Fruit fly (Drosophila melanogaster): Measurements from ENCODE around the gene hob.

DNA sequence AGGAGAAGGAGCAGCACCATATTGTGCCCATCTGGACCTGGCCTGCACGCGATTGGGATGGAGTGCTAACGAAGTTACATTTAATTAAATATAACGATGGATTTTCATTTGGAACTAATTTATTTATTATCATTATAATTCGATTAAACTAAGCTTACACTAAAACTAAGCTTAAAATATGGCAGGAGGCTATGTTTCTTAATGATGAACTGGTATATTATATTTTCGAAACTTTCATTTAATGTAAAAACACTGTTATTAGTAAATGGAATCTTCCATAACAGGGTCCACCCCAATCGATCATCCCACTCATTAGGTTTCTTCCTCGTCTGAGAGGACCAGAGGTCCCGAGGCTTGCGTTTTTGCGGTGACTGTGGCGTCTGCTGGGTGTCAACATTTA lies 26.5 kb upstream of the hob start:
- peak; percentile 85 for TF ChIP-seq CG13204 (GFP tag; optimal IDR thresholded peaks at IDR 0.05)
- TF ChIP-seq CG12605 (GFP tag; IDR thresholded peaks at IDR 0.05): peak; percentile 42; the same call in 1 of the 2 replicates
- TF ChIP-seq Pif1A (GFP tag; optimal IDR thresholded peaks at IDR 0.05): peak; percentile 79
- peak; percentile 82 for TF ChIP-seq CG9948 (tag; optimal IDR thresholded peaks at IDR 0.05)
- TF ChIP-seq CG14655 (GFP tag; optimal IDR thresholded peaks at IDR 0.05): peak; percentile 72
- peak; percentile 55 for TF ChIP-seq CG8301 (tag; optimal IDR thresholded peaks at IDR 0.05)
- peak; percentile 90 for TF ChIP-seq Snoo (tag; optimal IDR thresholded peaks at IDR 0.05)
- no peak for TF ChIP-seq CG10348 (GFP tag; IDR thresholded peaks at IDR 0.05)
- no peak for TF ChIP-seq fd96Ca (GFP tag; IDR thresholded peaks at IDR 0.05)
- peak; percentile 65 for TF ChIP-seq gl (tag; optimal IDR thresholded peaks at IDR 0.05)
- TF ChIP-seq Pif1B (GFP tag; optimal IDR thresholded peaks at IDR 0.05): peak; percentile 84

All from whole organism, pupa.